Worm (Caenorhabditis elegans) whole organism, L2 larva: Measurements from ENCODE around the gene srw-62.

ENCODE experiments used
- C34F6.9 ChIP-seq: fragments of 150-350 bp; optimal IDR thresholded peaks from 2 replicates; lab custom pipeline; 2014; ENCODE audit warnings: missing biosample characterization, missing genetic modification characterization
- Y55F3AM.14 ChIP-seq: fragments of 200-800 bp; sonication (Bioruptor generic); optimal IDR thresholded peaks from 2 replicates; lab custom pipeline; 2018; ENCODE audit warnings: mild to moderate bottlenecking, missing genetic modification characterization, missing compliant biosample characterization
- alr-1 ChIP-seq: fragments of 150-350 bp; optimal IDR thresholded peaks from 2 replicates; lab custom pipeline; 2014; ENCODE audit warnings: missing biosample characterization, missing genetic modification characterization
- aly-2 ChIP-seq: fragments of 150-350 bp; optimal IDR thresholded peaks from 2 replicates; lab custom pipeline; 2014; ENCODE audit warnings: missing biosample characterization, missing genetic modification characterization
- ama-1 ChIP-seq: fragments of 150-350 bp; optimal IDR thresholded peaks from 2 replicates; lab custom pipeline; 2018; ENCODE audit warnings: inconsistent platforms
- blmp-1 ChIP-seq: sonication (generic microtip); optimal IDR thresholded peaks from 2 replicates; lab custom pipeline; 2017; ENCODE audit warnings: missing genetic modification characterization, mild to moderate bottlenecking, missing compliant biosample characterization, antibody characterized with exemption, moderate library complexity; ENCODE audit not compliant: insufficient read depth
- ceh-16 ChIP-seq: fragments of 150-350 bp; optimal IDR thresholded peaks from 2 replicates; lab custom pipeline; 2014; ENCODE audit warnings: missing biosample characterization, missing genetic modification characterization
- ceh-82 ChIP-seq: fragments of 150-350 bp; optimal IDR thresholded peaks from 2 replicates; lab custom pipeline; 2014; ENCODE audit warnings: missing biosample characterization, missing genetic modification characterization
- crh-2 ChIP-seq: sonication (generic microtip); optimal IDR thresholded peaks from 2 replicates; lab custom pipeline; 2017; ENCODE audit warnings: missing biosample characterization, missing genetic modification characterization
- dmd-4 ChIP-seq: sonication (generic microtip); optimal IDR thresholded peaks from 2 replicates; lab custom pipeline; 2017; ENCODE audit warnings: missing biosample characterization, missing genetic modification characterization
- egl-27 ChIP-seq: sonication (generic microtip); optimal IDR thresholded peaks from 3 replicates; lab custom pipeline; 2017; ENCODE audit warnings: missing biosample characterization, missing genetic modification reagents, missing genetic modification characterization
- elt-3 ChIP-seq: sonication (generic microtip); optimal IDR thresholded peaks from 2 replicates; lab custom pipeline; 2017; ENCODE audit warnings: missing biosample characterization, missing genetic modification characterization
- fos-1 ChIP-seq: fragments of 150-350 bp; optimal IDR thresholded peaks from 2 replicates; lab custom pipeline; 2014; ENCODE audit warnings: missing biosample characterization, missing genetic modification characterization
- lin-11 ChIP-seq: fragments of 150-350 bp; sonication (generic microtip); optimal IDR thresholded peaks from 2 replicates; lab custom pipeline; 2014; ENCODE audit warnings: missing biosample characterization, missing genetic modification characterization, inconsistent platforms, mixed read lengths
- lin-13 ChIP-seq: fragments of 150-350 bp; optimal IDR thresholded peaks from 2 replicates; lab custom pipeline; 2014; ENCODE audit warnings: missing biosample characterization, missing genetic modification reagents, missing genetic modification characterization
- lin-39 ChIP-seq: fragments of 150-350 bp; optimal IDR thresholded peaks from 2 replicates; lab custom pipeline; 2014; ENCODE audit warnings: missing biosample characterization, missing genetic modification reagents, missing genetic modification characterization
- lsy-2 ChIP-seq, 2 experiments: fragments of 150-350 bp in 1 of 2; sonication (generic microtip) in 1 of 2; optimal IDR thresholded peaks; 2 replicates each; lab custom pipeline; 2014 to 2017; ENCODE audit warnings: missing biosample characterization in 2 of 2, missing genetic modification characterization in 2 of 2
- mab-5 ChIP-seq: fragments of 150-350 bp; optimal IDR thresholded peaks from 2 replicates; lab custom pipeline; 2014; ENCODE audit warnings: missing biosample characterization, missing genetic modification characterization
- mbf-1 ChIP-seq: sonication (generic microtip); optimal IDR thresholded peaks from 2 replicates; lab custom pipeline; 2017; ENCODE audit warnings: missing biosample characterization, missing genetic modification characterization
- nhr-12 ChIP-seq: fragments of 150-350 bp; optimal IDR thresholded peaks from 2 replicates; lab custom pipeline; 2014; ENCODE audit warnings: missing biosample characterization, missing genetic modification characterization
- nhr-129 ChIP-seq: fragments of 150-350 bp; optimal IDR thresholded peaks from 2 replicates; lab custom pipeline; 2014; ENCODE audit warnings: missing biosample characterization, missing genetic modification characterization
- nhr-21 ChIP-seq: fragments of 150-350 bp; optimal IDR thresholded peaks from 2 replicates; lab custom pipeline; 2014; ENCODE audit warnings: missing biosample characterization, missing genetic modification characterization
- nhr-25 ChIP-seq: fragments of 150-350 bp; sonication (generic microtip); optimal IDR thresholded peaks from 3 replicates; lab custom pipeline; 2014; ENCODE audit warnings: missing biosample characterization, missing genetic modification characterization
- nhr-6 ChIP-seq: fragments of 150-350 bp; optimal IDR thresholded peaks from 2 replicates; lab custom pipeline; 2014; ENCODE audit warnings: missing biosample characterization, missing genetic modification characterization
- peb-1 ChIP-seq: fragments of 150-350 bp; optimal IDR thresholded peaks from 2 replicates; lab custom pipeline; 2014; ENCODE audit warnings: missing biosample characterization, missing genetic modification characterization
- skn-1 ChIP-seq: sonication (generic microtip); optimal IDR thresholded peaks from 2 replicates; lab custom pipeline; 2017; ENCODE audit warnings: missing biosample characterization, missing genetic modification characterization
- sma-3 ChIP-seq: sonication (generic microtip); optimal IDR thresholded peaks from 2 replicates; lab custom pipeline; 2016; ENCODE audit warnings: missing genetic modification reagents, missing genetic modification characterization, missing compliant biosample characterization
- sma-9 ChIP-seq, 2 experiments: fragments of 150-350 bp in 1 of 2; sonication (generic microtip) in 1 of 2; optimal IDR thresholded peaks; 2 replicates each; lab custom pipeline; 2014 to 2016; ENCODE audit warnings: missing genetic modification characterization in 2 of 2, mild to moderate bottlenecking in 1 of 2, missing biosample characterization in 1 of 2, missing compliant biosample characterization in 1 of 2, missing genetic modification reagents in 1 of 2, moderate library complexity in 1 of 2
- snpc-4 ChIP-seq: fragments of 150-350 bp; optimal IDR thresholded peaks from 2 replicates; lab custom pipeline; 2014; ENCODE audit warnings: missing biosample characterization, missing genetic modification characterization
- unc-39 ChIP-seq: fragments of 150-350 bp; optimal IDR thresholded peaks from 2 replicates; lab custom pipeline; 2014; ENCODE audit warnings: missing biosample characterization, missing genetic modification characterization
- unc-55 ChIP-seq: fragments of 150-350 bp; sonication (generic microtip); optimal IDR thresholded peaks from 3 replicates; lab custom pipeline; 2014; ENCODE audit warnings: missing biosample characterization, missing genetic modification reagents, missing genetic modification characterization
- unc-62 ChIP-seq: fragments of 150-350 bp; optimal IDR thresholded peaks from 2 replicates; lab custom pipeline; 2014; ENCODE audit warnings: missing biosample characterization, missing genetic modification reagents, missing genetic modification characterization
- zag-1 ChIP-seq: fragments of 150-350 bp; optimal IDR thresholded peaks from 2 replicates; lab custom pipeline; 2014; ENCODE audit warnings: missing biosample characterization, missing genetic modification characterization
- ztf-1 ChIP-seq: fragments of 200-800 bp; sonication (Bioruptor generic); conservative IDR thresholded peaks from 2 replicates; pipeline ENCODE4 v1.3.6; 2022; ENCODE audit warnings: missing genetic modification characterization, missing compliant biosample characterization
- ztf-4 ChIP-seq: fragments of 150-350 bp; optimal IDR thresholded peaks from 2 replicates; lab custom pipeline; 2014; ENCODE audit warnings: missing biosample characterization, missing genetic modification characterization

srw-62 gene

DNA sequence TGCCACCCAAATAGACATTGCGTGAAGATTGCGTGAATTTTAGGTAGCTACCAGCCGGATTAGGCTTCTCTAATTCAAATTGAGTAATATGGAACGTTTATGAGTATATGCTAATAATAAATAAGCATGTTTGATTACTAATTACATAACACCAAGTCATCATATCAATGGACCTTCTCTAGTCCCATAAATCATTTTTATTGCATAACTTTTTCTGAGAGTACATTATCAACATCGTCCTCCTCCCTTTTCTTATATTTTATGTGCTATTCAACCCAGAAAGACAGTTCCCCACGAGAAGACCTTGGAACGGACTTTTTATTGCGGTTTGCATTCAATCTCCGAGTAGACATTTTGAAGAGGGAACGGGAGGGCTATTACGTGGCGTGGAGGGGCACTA lies 12.9 kb upstream of the srw-62 start:
- no peak for TF ChIP-seq dmd-4 (tag; lab: Kevin White, UChicago)
- no peak for TF ChIP-seq ztf-1 (GFP tag; lab: Robert Waterston, UW)
- no peak for TF ChIP-seq lin-39 (tag; lab: Kevin White, UChicago)
- no peak for TF ChIP-seq snpc-4
- no peak for TF ChIP-seq ceh-16 (tag; lab: Kevin White, UChicago)
- TF ChIP-seq ceh-82 (tag; lab: Kevin White, UChicago), result no peak
- TF ChIP-seq nhr-21 (tag; lab: Kevin White, UChicago), result no peak
- TF ChIP-seq mab-5 (tag; lab: Kevin White, UChicago), result no peak
- no peak for TF ChIP-seq alr-1 (tag; lab: Kevin White, UChicago)

DNA sequence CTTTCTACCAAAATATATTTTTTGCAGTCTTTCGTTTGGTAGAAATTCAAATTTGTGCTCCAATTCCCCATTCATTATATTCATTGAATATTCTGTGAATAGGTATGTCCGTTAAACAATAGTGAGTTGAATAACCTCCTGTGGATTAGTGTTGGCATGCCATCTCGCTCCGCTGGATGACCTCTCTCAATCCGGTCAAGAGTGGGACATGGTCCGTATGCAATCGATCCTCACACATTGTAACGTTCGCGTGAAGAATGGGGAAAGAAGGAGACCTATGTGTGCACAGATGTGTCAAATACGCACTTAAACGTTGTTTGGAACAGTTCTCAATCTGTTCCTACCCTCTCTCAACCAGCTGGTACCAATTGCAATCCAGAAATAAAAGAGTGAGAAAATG lies 12.0 kb upstream of the srw-62 start:
- TF ChIP-seq snpc-4 (no peak), egl-27 (tag; lab: Kevin White, UChicago) (no peak), lin-13 (no peak), mbf-1 (tag; lab: Kevin White, UChicago) (no peak), nhr-12 (tag; lab: Kevin White, UChicago) (no peak), nhr-6 (tag; lab: Kevin White, UChicago) (no peak), ztf-1 (GFP tag; lab: Robert Waterston, UW) (no peak), alr-1 (tag; lab: Kevin White, UChicago) (no peak), lin-11 (no peak), skn-1 (tag; lab: Kevin White, UChicago) (no peak)

DNA sequence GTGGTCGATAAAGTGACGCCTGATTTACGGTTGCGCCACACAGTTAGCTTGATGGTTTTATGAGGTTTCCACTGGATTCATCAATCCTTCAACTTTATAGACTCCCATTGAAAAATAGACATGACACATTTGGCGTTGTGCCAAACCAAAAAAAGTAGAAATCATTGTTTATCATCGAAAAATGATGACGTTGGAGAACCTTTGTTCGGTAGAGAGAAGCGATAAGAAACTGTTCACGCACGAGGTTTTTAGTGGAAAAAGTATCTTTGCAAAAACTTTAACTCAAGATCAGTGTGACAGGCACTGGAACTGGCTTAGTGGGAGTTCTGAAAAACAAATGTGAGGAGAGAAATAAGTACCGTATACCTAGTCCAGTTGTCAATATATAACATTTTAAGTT lies 11.6 kb upstream of the srw-62 start:
- TF ChIP-seq sma-3, result no peak
- no peak for TF ChIP-seq Y55F3AM.14 (GFP tag; lab: Kevin White, UChicago)
- no peak for TF ChIP-seq mab-5 (tag; lab: Kevin White, UChicago)
- TF ChIP-seq crh-2 (tag; lab: Kevin White, UChicago), result no peak
- peak; percentile 26 for TF ChIP-seq fos-1 (tag; lab: Kevin White, UChicago)
- no peak for TF ChIP-seq blmp-1
- TF ChIP-seq elt-3, result no peak
- no peak for TF ChIP-seq nhr-25
- no peak for TF ChIP-seq nhr-129 (tag; lab: Kevin White, UChicago)
- peak; percentile 24 for TF ChIP-seq skn-1 (tag; lab: Kevin White, UChicago)
- TF ChIP-seq peb-1, result no peak
- TF ChIP-seq ztf-1 (GFP tag; lab: Robert Waterston, UW), result no peak
- no peak for TF ChIP-seq ama-1
- no peak for TF ChIP-seq unc-39
- TF ChIP-seq dmd-4 (tag; lab: Kevin White, UChicago), result no peak

DNA sequence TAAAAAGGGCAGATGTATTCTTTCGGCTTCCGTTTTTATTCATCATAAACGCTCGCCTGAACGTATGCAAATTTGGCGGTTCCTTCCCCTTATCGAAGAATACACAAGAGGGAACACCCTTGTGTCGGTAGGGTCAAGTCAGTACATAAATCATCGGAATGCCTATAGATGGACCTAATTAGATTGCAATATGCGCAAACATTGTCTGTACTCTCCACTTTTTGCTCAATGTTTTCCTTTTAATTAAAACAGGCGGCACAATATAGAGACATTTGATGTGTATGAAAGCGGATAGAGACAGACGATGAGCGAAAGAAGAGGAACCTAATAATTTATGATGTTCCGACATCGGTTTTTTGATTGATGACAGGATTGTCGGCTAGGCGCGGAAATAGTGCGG lies 11.0 kb upstream of the srw-62 start:
- TF ChIP-seq mab-5 (tag; lab: Kevin White, UChicago) (peak; percentile 49), lin-39 (tag; lab: Kevin White, UChicago) (no peak)
- TF ChIP-seq, all 48 proteins: peak for 1

DNA sequence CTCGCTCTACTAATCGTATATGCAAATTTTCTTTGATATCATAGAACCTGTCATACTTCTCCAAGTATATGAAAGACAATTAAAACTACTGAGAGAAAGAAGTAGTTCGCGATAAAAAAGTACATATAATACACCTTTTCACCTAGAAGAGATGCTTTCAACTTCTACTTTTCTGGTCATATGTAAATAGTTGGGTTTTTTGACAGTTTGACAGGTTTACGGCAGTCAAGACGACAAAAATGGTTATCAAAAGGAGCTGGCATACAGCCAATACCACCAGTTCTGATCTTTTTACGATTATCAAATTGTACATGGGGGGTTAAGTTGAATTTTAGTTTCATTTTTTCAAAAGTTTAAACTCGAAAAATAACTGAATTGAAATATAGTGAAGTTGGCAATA lies 10.3 kb upstream of the srw-62 start:
- no peak for TF ChIP-seq snpc-4
- peak; percentile 49 for TF ChIP-seq fos-1 (tag; lab: Kevin White, UChicago)
- no peak for TF ChIP-seq zag-1 (tag; lab: Kevin White, UChicago)
- TF ChIP-seq sma-3, result no peak
- TF ChIP-seq Y55F3AM.14 (GFP tag; lab: Kevin White, UChicago), result no peak
- TF ChIP-seq C34F6.9 (tag; lab: Kevin White, UChicago), result no peak
- TF ChIP-seq skn-1 (tag; lab: Kevin White, UChicago), result peak; percentile 30

DNA sequence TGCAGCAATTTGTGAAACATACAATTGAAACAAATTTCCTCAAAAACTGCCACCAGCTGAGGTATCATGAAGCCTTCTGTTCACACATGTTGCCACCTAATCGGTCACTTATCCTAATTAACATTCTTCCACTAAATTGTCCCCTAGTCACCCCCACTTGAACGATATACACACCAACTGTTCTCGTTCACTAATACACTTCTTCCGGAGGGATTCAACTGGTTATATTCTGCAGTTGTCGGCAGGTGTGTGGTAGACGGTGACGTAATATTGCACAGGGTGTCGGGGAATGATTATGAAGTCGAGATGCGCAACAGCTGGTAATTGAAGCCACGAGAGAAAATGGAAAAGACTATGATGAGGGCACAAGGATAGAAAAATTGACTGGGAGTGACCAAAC lies 9.8 kb upstream of the srw-62 start:
- TF ChIP-seq unc-62 (GFP tag; lab: Kevin White, UChicago), result no peak
- TF ChIP-seq nhr-129 (tag; lab: Kevin White, UChicago), result peak; percentile 34

DNA sequence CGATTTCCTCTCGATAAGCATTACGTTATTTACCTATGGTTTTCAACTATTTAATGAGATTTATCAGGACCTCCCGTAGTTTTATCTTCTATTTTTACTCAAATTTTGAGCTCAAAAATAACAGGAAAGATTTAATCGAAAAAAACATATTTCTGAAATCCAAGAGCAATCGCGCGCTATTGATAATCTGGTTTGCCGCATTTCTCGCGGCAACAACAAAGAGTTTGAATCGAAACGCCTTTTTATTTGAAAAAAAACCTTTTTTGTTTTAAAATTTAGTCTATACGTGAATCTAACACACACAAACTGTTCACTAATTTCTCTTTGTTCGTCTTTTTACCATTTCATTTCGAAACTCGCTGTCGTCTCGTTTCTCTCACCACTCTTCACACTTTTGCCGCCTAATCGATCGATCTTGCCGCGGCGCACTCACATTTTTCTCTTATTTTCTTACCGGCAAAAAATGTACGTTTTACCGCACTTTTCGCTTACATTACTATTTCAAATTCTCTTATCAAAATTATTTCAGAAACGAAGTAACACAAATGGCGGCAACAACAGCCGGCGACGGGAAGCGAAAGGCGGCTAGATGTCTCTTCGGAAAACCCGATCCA lies 8.9 kb upstream of the srw-62 start, which contains the start of gene cki-2:
Gene cki-2, plus strand, starts transcription at position 337 of the 614 bp plus-strand sequence.
- TF ChIP-seq sma-3, result no peak
- TF ChIP-seq aly-2 (tag; lab: Kevin White, UChicago), result no peak
- TF ChIP-seq sma-9 (GFP tag; optimal IDR thresholded peaks at IDR 0.05; lab: Kevin White, UChicago), result peak; percentile 26
- TF ChIP-seq sma-9 (tag; optimal IDR thresholded peaks at IDR 0.05; lab: Kevin White, UChicago), result no peak
- peak; percentile 23 for TF ChIP-seq unc-55 (GFP tag; lab: Kevin White, UChicago)
- no peak for TF ChIP-seq lin-39 (tag; lab: Kevin White, UChicago)
- peak; percentile 43 for TF ChIP-seq fos-1 (tag; lab: Kevin White, UChicago)
- TF ChIP-seq lsy-2 (tag; optimal IDR thresholded peaks at IDR 0.05; lab: Kevin White, UChicago), result peak in 1 of 2 experiments; percentile 45
- TF ChIP-seq ztf-4 (tag; lab: Kevin White, UChicago), result no peak
- peak; percentile 28 for TF ChIP-seq C34F6.9 (tag; lab: Kevin White, UChicago)
